Fruit fly (Drosophila melanogaster): ENCODE data around the gene Fam92.
A peak's percentile ranks its signal among the peaks of the same experiment; 100 is the strongest.

The Fam92 gene

DNA sequence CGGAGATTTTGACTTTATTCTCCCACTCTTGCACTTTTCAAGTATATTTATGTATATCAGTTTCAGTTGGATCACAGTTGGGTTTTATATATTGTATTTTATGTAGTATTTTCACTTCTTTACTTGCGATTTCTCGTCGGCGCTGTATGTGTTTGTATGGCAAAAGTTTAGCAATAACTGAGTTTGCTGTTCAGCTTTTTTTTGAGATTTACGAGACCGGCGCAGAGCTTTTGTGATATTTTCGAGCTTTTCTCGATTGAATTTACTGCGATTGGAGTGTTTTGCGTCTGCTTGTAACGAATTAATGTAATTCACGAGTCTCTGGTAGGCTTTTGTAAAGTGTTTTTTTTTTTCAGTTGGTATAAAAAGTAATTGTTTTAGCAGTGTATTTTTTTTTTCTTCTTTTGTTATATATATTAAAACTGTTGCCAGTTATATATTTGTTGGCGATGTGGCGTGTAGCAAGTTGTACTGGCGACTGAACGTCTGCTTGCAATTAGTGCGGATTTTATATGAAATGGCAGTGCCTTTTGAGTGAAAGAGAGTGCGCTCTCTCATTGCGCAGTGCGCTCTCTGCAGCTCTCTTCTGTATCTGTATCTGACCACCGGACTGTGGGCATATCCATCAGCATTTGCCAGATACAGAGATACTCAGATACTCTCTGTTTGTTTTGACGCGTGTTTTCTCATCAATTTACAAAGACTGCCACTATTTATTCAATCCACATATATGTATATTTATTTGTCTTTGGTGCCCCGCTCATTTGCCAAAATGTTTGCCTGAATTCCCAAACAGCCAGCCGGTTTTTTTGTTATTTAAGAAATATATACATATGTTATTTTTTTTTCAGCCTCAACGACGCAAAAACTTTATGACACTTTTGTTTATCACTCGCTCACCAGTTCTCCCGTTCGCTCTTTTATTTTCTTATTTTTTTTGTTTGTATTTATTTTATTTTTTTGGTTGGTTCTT lies 36.3 kb downstream of the Fam92 start (continued):
- peak; percentile 49 for TF ChIP-seq Ets96B (tag; optimal IDR thresholded peaks at IDR 0.05)
- peak; percentile 80 for TF ChIP-seq eg (GFP tag; IDR thresholded peaks at IDR 0.05)
- no peak for TF ChIP-seq CG11762 (GFP tag; optimal IDR thresholded peaks at IDR 0.05; ENCODE audit: insufficient read depth)
- peak; percentile 51 for TF ChIP-seq Eip75B (GFP tag; optimal IDR thresholded peaks at IDR 0.05)
- no peak for TF ChIP-seq dac (GFP tag; optimal IDR thresholded peaks at IDR 0.05)
- no peak; the same call in 1 of the 2 replicates for TF ChIP-seq CG15336 (GFP tag; IDR thresholded peaks at IDR 0.05)
- no peak for TF ChIP-seq Gug (GFP tag; IDR thresholded peaks at IDR 0.05)
- no peak for TF ChIP-seq CG11902 (GFP tag; optimal IDR thresholded peaks at IDR 0.05)
- no peak for TF ChIP-seq Sox15 (GFP tag; optimal IDR thresholded peaks at IDR 0.05)
- no peak for TF ChIP-seq CG7368 (GFP tag; optimal IDR thresholded peaks at IDR 0.05)
- TF ChIP-seq CG3032 (tag; optimal IDR thresholded peaks at IDR 0.05), result peak; percentile 35
- TF ChIP-seq esn (GFP tag; optimal IDR thresholded peaks at IDR 0.05), result peak; percentile 69
- peak; percentile 66 for TF ChIP-seq spab (GFP tag; optimal IDR thresholded peaks at IDR 0.05)
- TF ChIP-seq CG34406 (GFP tag; optimal IDR thresholded peaks at IDR 0.05), result peak; percentile 69
- peak; percentile 6 for TF ChIP-seq CG31627 (GFP tag; optimal IDR thresholded peaks at IDR 0.05)
- peak; percentile 34 for TF ChIP-seq CG8632 (GFP tag; optimal IDR thresholded peaks at IDR 0.05)

DNA sequence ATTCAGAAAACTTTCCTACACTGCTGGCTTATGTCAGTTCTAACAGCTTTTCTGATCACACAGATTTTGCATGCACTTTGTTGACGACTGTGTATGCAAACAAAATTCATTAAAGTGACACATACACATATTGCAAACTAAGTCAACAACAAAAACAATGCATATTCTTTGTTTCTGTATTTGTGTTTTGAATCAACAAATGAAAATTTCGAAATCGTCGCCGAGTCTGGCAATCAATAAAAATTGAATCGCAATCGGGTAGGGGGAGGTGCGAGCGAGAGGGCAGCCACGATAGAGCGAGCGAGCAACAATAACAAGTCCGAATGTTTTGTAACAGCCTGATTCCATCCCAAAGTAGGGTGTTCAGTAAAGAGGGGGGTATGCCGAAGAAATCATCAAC lies 38.3 kb downstream of the Fam92 start:
- TF ChIP-seq fkh (GFP tag; optimal IDR thresholded peaks at IDR 0.05) (peak; percentile 65), Eip93F (GFP tag; optimal IDR thresholded peaks at IDR 0.05) (peak; percentile 5), dac (GFP tag; optimal IDR thresholded peaks at IDR 0.05) (no peak), Sox14 (GFP tag; optimal IDR thresholded peaks at IDR 0.05) (peak; percentile 2), vri (GFP tag; optimal IDR thresholded peaks at IDR 0.05) (peak; percentile 54)

DNA sequence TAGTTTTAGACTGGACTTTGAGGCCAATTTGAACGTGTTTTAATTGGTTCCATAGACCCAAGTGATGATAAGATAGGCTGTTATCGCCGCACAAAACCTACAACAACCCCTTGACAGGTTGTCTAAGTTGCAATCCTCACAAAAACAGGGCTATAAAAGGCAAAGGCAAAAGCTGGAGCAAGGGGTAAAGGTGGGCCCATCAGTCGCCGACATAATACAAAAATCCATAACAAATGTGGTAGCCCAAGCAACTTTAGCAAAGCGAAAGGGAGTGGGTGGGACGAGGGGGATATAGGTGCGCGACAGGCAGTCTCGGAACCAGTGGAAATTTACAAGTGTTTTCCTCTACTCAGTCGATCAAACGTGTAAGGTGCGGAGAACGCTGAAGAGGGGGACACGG lies 39.4 kb downstream of the Fam92 start:
- TF ChIP-seq fkh (GFP tag; optimal IDR thresholded peaks at IDR 0.05), result peak; percentile 15
- TF ChIP-seq Blimp-1 (GFP tag; optimal IDR thresholded peaks at IDR 0.05), result no peak

DNA sequence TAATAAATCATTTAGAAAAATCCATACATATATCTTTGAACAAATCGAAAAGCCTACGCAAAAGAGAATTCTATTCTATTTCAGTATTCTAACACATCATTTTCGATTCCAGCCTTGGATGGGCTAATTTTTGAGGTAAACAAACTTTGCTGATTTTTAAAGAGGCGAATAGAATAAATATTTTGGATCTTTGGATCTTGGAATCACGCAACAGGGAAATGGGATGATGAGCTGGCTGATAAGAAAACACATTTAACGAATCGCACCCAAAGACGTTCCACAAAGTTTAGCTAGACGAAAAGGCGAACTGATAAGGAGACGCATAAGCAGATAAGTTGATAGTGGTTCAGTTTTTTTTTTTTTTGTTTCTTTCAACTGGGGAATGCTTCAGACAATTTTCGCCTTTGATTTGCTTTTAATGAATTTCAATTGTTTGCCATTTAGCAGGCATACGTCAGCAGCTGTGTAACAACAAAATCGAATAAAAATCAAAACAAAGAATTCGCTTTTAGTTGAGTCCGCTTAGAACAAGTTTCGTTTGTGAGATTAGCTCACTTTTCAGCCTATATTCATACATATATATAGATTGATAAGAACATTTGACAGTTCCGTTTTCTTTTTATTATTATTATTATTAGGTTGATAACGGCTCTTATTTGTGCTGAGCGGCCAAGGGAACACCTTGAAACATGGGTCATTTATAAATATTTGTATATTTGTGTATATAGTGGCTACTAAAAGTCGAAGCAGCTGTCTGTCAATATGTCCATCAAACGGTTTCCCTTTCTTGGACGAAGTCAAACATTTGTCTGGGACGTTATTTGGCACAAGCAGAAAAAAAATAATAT lies 40.7 kb downstream of the Fam92 start:
- TF ChIP-seq CG4318 (GFP tag; optimal IDR thresholded peaks at IDR 0.05), result no peak
- TF ChIP-seq fkh (GFP tag; optimal IDR thresholded peaks at IDR 0.05), result peak; percentile 77
- TF ChIP-seq CG11902 (GFP tag; optimal IDR thresholded peaks at IDR 0.05), result no peak
- no peak for TF ChIP-seq CG3919 (GFP tag; optimal IDR thresholded peaks at IDR 0.05)
- no peak for TF ChIP-seq Sox14 (GFP tag; optimal IDR thresholded peaks at IDR 0.05)
- no peak for TF ChIP-seq CG32006 (GFP tag; optimal IDR thresholded peaks at IDR 0.05)
- no peak for TF ChIP-seq salr (GFP tag; optimal IDR thresholded peaks at IDR 0.05)
- TF ChIP-seq CG6792 (GFP tag; optimal IDR thresholded peaks at IDR 0.05), result no peak
- TF ChIP-seq CG8119 (GFP tag; IDR thresholded peaks at IDR 0.05), result no peak
- no peak for TF ChIP-seq Eip93F (GFP tag; optimal IDR thresholded peaks at IDR 0.05)
- no peak for TF ChIP-seq CG6808 (GFP tag; optimal IDR thresholded peaks at IDR 0.05)
- no peak for TF ChIP-seq Ets21C (GFP tag; optimal IDR thresholded peaks at IDR 0.05)
- TF ChIP-seq Hr38 (GFP tag; optimal IDR thresholded peaks at IDR 0.05), result no peak
- TF ChIP-seq Eip78C (GFP tag), result peak; percentile 20
